Fruit fly (Drosophila melanogaster): ENCODE measurements around the gene Nsf2.

Gene Nsf2

DNA sequence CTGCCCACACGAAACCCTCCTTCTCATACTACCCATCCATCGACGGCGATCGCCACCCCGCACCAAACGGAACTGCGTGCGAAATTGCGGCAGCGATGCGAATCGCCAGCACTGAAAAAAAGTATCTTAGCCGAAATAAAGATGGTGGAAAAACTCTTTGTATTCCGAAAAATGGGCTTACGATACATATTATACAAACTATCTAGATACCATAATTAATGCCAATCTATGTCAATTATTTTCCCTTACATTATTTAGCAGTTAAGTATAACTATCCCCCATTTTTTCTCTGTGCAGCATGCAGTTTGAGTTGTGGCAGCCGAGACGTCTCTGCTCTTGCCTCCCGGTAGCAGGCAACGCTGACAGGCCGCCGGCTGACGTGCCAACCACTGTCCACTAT lies 24.0 kb upstream of the Nsf2 start:
- TF ChIP-seq fd85E (GFP tag; optimal IDR thresholded peaks at IDR 0.05) (no peak), svp (GFP tag) (peak; percentile 87), CG7368 (GFP tag; optimal IDR thresholded peaks at IDR 0.05) (peak; percentile 4), lz (GFP tag; optimal IDR thresholded peaks at IDR 0.05) (peak; percentile 70), Ets96B (tag; optimal IDR thresholded peaks at IDR 0.05) (peak; percentile 72), Met (GFP tag; optimal IDR thresholded peaks at IDR 0.05) (peak; percentile 70), acj6 (GFP tag; optimal IDR thresholded peaks at IDR 0.05) (peak; percentile 70), CG4318 (GFP tag; optimal IDR thresholded peaks at IDR 0.05) (peak; percentile 55), CG6808 (GFP tag; optimal IDR thresholded peaks at IDR 0.05) (peak; percentile 62), CG1621 (tag; optimal IDR thresholded peaks at IDR 0.05) (peak; percentile 58), CG32006 (GFP tag; optimal IDR thresholded peaks at IDR 0.05) (peak; percentile 79), CG6163 (GFP tag; IDR thresholded peaks at IDR 0.05) (no peak), Eip93F (GFP tag; optimal IDR thresholded peaks at IDR 0.05) (no peak), achi (GFP tag; optimal IDR thresholded peaks at IDR 0.05) (peak; percentile 70), CG11762 (GFP tag; optimal IDR thresholded peaks at IDR 0.05; ENCODE audit: insufficient read depth) (peak; percentile 5), dac (GFP tag; optimal IDR thresholded peaks at IDR 0.05) (peak; percentile 12), CG15336 (GFP tag; IDR thresholded peaks at IDR 0.05) (peak; percentile 82), vri (GFP tag; optimal IDR thresholded peaks at IDR 0.05) (peak; percentile 43), cyc (GFP tag; optimal IDR thresholded peaks at IDR 0.05) (peak; percentile 41), CG10669 (GFP tag; optimal IDR thresholded peaks at IDR 0.05) (peak; percentile 49), CG34406 (GFP tag; optimal IDR thresholded peaks at IDR 0.05) (peak; percentile 50), Sox14 (GFP tag; optimal IDR thresholded peaks at IDR 0.05) (peak; percentile 74), Lpt (GFP tag; optimal IDR thresholded peaks at IDR 0.05) (peak; percentile 40), CG6854 (GFP tag; optimal IDR thresholded peaks at IDR 0.05) (no peak), CG6276 (GFP tag; optimal IDR thresholded peaks at IDR 0.05) (peak; percentile 57), CG8119 (GFP tag; IDR thresholded peaks at IDR 0.05) (peak; percentile 81), CG16779 (tag; optimal IDR thresholded peaks at IDR 0.05) (peak; percentile 47), net (GFP tag; optimal IDR thresholded peaks at IDR 0.05) (peak; percentile 67), Gug (GFP tag; IDR thresholded peaks at IDR 0.05) (no peak), CG11902 (GFP tag; optimal IDR thresholded peaks at IDR 0.05) (no peak), CG10631 (GFP tag; optimal IDR thresholded peaks at IDR 0.05) (peak; percentile 76), spab (GFP tag; optimal IDR thresholded peaks at IDR 0.05) (peak; percentile 58), salr (GFP tag; optimal IDR thresholded peaks at IDR 0.05) (peak; percentile 25 to 62), pdm3 (GFP tag; optimal IDR thresholded peaks at IDR 0.05) (peak; percentile 67), CG8319 (GFP tag; optimal IDR thresholded peaks at IDR 0.05) (peak; percentile 32), CG11294 (GFP tag; IDR thresholded peaks at IDR 0.05) (no peak), Sox15 (GFP tag; optimal IDR thresholded peaks at IDR 0.05) (no peak), Hr39 (GFP tag; optimal IDR thresholded peaks at IDR 0.05) (peak; percentile 71), dsx (GFP tag; optimal IDR thresholded peaks at IDR 0.05; ENCODE audit: poor library complexity, severe bottlenecking) (peak; percentile 56), CG6792 (GFP tag; optimal IDR thresholded peaks at IDR 0.05) (peak; percentile 67), CG31627 (GFP tag; optimal IDR thresholded peaks at IDR 0.05) (peak; percentile 56), CG8632 (GFP tag; optimal IDR thresholded peaks at IDR 0.05) (peak; percentile 59), eg (GFP tag; IDR thresholded peaks at IDR 0.05) (0 out of 3 replicates have a peak, but pooled peaks have one; percentile 31), Hr38 (GFP tag; optimal IDR thresholded peaks at IDR 0.05) (no peak), topi (GFP tag; optimal IDR thresholded peaks at IDR 0.05) (peak; percentile 59), Smox (GFP tag; optimal IDR thresholded peaks at IDR 0.05) (peak; percentile 53), Sox102F (GFP tag; optimal IDR thresholded peaks at IDR 0.05) (peak; percentile 45), Ets21C (GFP tag; optimal IDR thresholded peaks at IDR 0.05) (peak; percentile 38), CG3919 (GFP tag; optimal IDR thresholded peaks at IDR 0.05) (peak; percentile 67), CG3032 (tag; optimal IDR thresholded peaks at IDR 0.05) (peak; percentile 49), ss (GFP tag; optimal IDR thresholded peaks at IDR 0.05) (peak; percentile 63 to 66), CG9139 (GFP tag; optimal IDR thresholded peaks at IDR 0.05) (peak; percentile 32)

Data from whole organism, prepupa.